Worm (Caenorhabditis elegans): Measurements from ENCODE around the gene F56C3.1.

DNA sequence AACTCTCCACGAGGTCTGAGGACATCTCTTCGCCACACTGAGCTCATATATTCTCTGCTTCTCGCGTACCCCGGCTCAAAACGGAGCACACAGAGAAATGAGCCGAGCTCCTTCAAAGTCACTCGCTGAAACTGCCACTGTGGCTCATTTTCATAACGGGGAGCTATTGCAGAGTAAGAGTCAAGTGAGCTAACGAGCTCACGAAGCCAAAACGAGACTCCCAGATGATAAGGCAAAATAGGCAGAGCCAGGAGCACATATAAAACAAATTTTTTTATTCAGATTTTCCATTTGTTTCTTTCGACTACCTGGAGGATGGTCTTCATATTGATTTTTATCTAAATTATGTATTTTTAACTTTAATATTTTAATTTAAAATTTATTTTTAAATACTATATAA, 37.4 kb downstream of the F56C3.1 start, which contains the start of gene F19G12.3:
- no peak for TF ChIP-seq nhr-28 (tag; optimal IDR thresholded peaks at IDR 0.05)
- no peak for TF ChIP-seq ztf-11 (tag; optimal IDR thresholded peaks at IDR 0.05)
- no peak for TF ChIP-seq unc-130 (tag; optimal IDR thresholded peaks at IDR 0.05)
- no peak for TF ChIP-seq ets-5 (GFP tag; IDR thresholded peaks at IDR 0.05)
